Worm (Caenorhabditis elegans) whole organism, L2 larva: Measurements from ENCODE around the gene famp-1.
"Not testable (repeated sequence)": the region's sequence is repeated elsewhere in the genome, so short reads cannot be mapped to it uniquely, and the experiment has no call there.

ENCODE experiments used
- C34F6.9 ChIP-seq: fragments of 150-350 bp; optimal IDR thresholded peaks from 2 replicates; lab custom pipeline; 2014; ENCODE audit warnings: missing biosample characterization, missing genetic modification characterization
- F13H6.1 ChIP-seq: sonication (generic microtip); optimal IDR thresholded peaks from 2 replicates; lab custom pipeline; 2016; ENCODE audit warnings: missing genetic modification characterization, missing compliant biosample characterization
- alr-1 ChIP-seq: fragments of 150-350 bp; optimal IDR thresholded peaks from 2 replicates; lab custom pipeline; 2014; ENCODE audit warnings: missing biosample characterization, missing genetic modification characterization
- ceh-16 ChIP-seq: fragments of 150-350 bp; optimal IDR thresholded peaks from 2 replicates; lab custom pipeline; 2014; ENCODE audit warnings: missing biosample characterization, missing genetic modification characterization
- crh-2 ChIP-seq: sonication (generic microtip); optimal IDR thresholded peaks from 2 replicates; lab custom pipeline; 2017; ENCODE audit warnings: missing biosample characterization, missing genetic modification characterization
- egl-27 ChIP-seq: sonication (generic microtip); optimal IDR thresholded peaks from 3 replicates; lab custom pipeline; 2017; ENCODE audit warnings: missing biosample characterization, missing genetic modification reagents, missing genetic modification characterization
- elt-3 ChIP-seq: sonication (generic microtip); optimal IDR thresholded peaks from 2 replicates; lab custom pipeline; 2017; ENCODE audit warnings: missing biosample characterization, missing genetic modification characterization
- fos-1 ChIP-seq: fragments of 150-350 bp; optimal IDR thresholded peaks from 2 replicates; lab custom pipeline; 2014; ENCODE audit warnings: missing biosample characterization, missing genetic modification characterization
- lin-39 ChIP-seq: fragments of 150-350 bp; optimal IDR thresholded peaks from 2 replicates; lab custom pipeline; 2014; ENCODE audit warnings: missing biosample characterization, missing genetic modification reagents, missing genetic modification characterization
- mdl-1 ChIP-seq, 2 experiments: fragments of 150-350 bp in 1 of 2; sonication (generic microtip) in 1 of 2; optimal IDR thresholded peaks; 2 replicates each; lab custom pipeline; 2017; ENCODE audit warnings: missing biosample characterization in 2 of 2, missing genetic modification characterization in 2 of 2
- nhr-129 ChIP-seq: fragments of 150-350 bp; optimal IDR thresholded peaks from 2 replicates; lab custom pipeline; 2014; ENCODE audit warnings: missing biosample characterization, missing genetic modification characterization
- nhr-77 ChIP-seq: fragments of 150-350 bp; optimal IDR thresholded peaks from 2 replicates; lab custom pipeline; 2014; ENCODE audit warnings: missing biosample characterization, missing genetic modification characterization
- sem-4 ChIP-seq: fragments of 150-350 bp; optimal IDR thresholded peaks from 2 replicates; lab custom pipeline; 2014; ENCODE audit warnings: missing biosample characterization, missing genetic modification reagents, missing genetic modification characterization
- skn-1 ChIP-seq: sonication (generic microtip); optimal IDR thresholded peaks from 2 replicates; lab custom pipeline; 2017; ENCODE audit warnings: missing biosample characterization, missing genetic modification characterization
- sma-9 ChIP-seq, 2 experiments: fragments of 150-350 bp in 1 of 2; sonication (generic microtip) in 1 of 2; optimal IDR thresholded peaks; 2 replicates each; lab custom pipeline; 2014 to 2016; ENCODE audit warnings: missing genetic modification characterization in 2 of 2, mild to moderate bottlenecking in 1 of 2, missing biosample characterization in 1 of 2, missing compliant biosample characterization in 1 of 2, missing genetic modification reagents in 1 of 2, moderate library complexity in 1 of 2
- snpc-4 ChIP-seq: fragments of 150-350 bp; optimal IDR thresholded peaks from 2 replicates; lab custom pipeline; 2014; ENCODE audit warnings: missing biosample characterization, missing genetic modification characterization
- unc-39 ChIP-seq: fragments of 150-350 bp; optimal IDR thresholded peaks from 2 replicates; lab custom pipeline; 2014; ENCODE audit warnings: missing biosample characterization, missing genetic modification characterization
- zag-1 ChIP-seq: fragments of 150-350 bp; optimal IDR thresholded peaks from 2 replicates; lab custom pipeline; 2014; ENCODE audit warnings: missing biosample characterization, missing genetic modification characterization
- ztf-11 ChIP-seq: sonication (generic microtip); optimal IDR thresholded peaks from 2 replicates; lab custom pipeline; 2017; ENCODE audit warnings: missing biosample characterization, missing genetic modification characterization
- ztf-4 ChIP-seq: fragments of 150-350 bp; optimal IDR thresholded peaks from 2 replicates; lab custom pipeline; 2014; ENCODE audit warnings: missing biosample characterization, missing genetic modification characterization

famp-1 gene

ce11 chrIV:2217260-2217659 lies 46.2 kb downstream of the famp-1 start:
- no peak for TF ChIP-seq crh-2 (tag; lab: Kevin White, UChicago)
- TF ChIP-seq lin-39 (tag; lab: Kevin White, UChicago), result no peak
- no peak for TF ChIP-seq alr-1
- no peak for TF ChIP-seq elt-3 (tag; lab: Kevin White, UChicago)
- no peak for TF ChIP-seq fos-1 (tag; lab: Kevin White, UChicago)
- TF ChIP-seq F13H6.1, result peak; percentile 75
- TF ChIP-seq mdl-1 (tag; optimal IDR thresholded peaks at IDR 0.05; lab: Kevin White, UChicago), result peak; percentile 17 to 24
- TF ChIP-seq ztf-11 (tag; lab: Kevin White, UChicago), result no peak
- TF ChIP-seq sma-9 (GFP tag; optimal IDR thresholded peaks at IDR 0.05; lab: Kevin White, UChicago), result peak; percentile 37
- TF ChIP-seq sma-9 (tag; optimal IDR thresholded peaks at IDR 0.05; lab: Kevin White, UChicago), result no peak
- no peak for TF ChIP-seq sem-4 (tag; lab: Kevin White, UChicago)
- TF ChIP-seq snpc-4 (tag; lab: Kevin White, UChicago), result no peak
- TF ChIP-seq ceh-16 (tag; lab: Kevin White, UChicago), result no peak
- peak; percentile 37 for TF ChIP-seq nhr-129
- no peak for TF ChIP-seq egl-27 (tag; lab: Kevin White, UChicago)
- no peak for TF ChIP-seq zag-1
- TF ChIP-seq ztf-4, result no peak
- TF ChIP-seq C34F6.9 (tag; lab: Kevin White, UChicago), result peak; percentile 14
- TF ChIP-seq skn-1 (tag; lab: Kevin White, UChicago), result no peak

- not testable (repeated sequence) for TF ChIP-seq nhr-77; unc-39 (tag; lab: Kevin White, UChicago); snpc-4 (tag; lab: Kevin White, UChicago)
- TF ChIP-seq, all 48 proteins: peak for 0; not testable (repeated sequence) for 48
These were observed 46.7 kb downstream of the famp-1 start, which contains the start of gene T04C4.3 for ce11 chrIV:2216756-2217155. T04C4.3 (minus strand) TSS chrIV:2216856.
